Fruit fly (Drosophila melanogaster) whole organism, embryonic: ENCODE measurements around the gene CG12438.

Experiments
- Asciz ChIP-seq: fragments of 200-800 bp; sonication (Bioruptor generic); optimal IDR thresholded peaks from 2 replicates; lab custom pipeline; 2017; ENCODE audit warnings: missing biosample characterization, mild to moderate bottlenecking, missing genetic modification characterization, missing genetic modification reagents
- CG10565 ChIP-seq: fragments of 200-800 bp; sonication (Bioruptor generic); optimal IDR thresholded peaks from 3 replicates; lab custom pipeline; 2016; ENCODE audit warnings: missing biosample characterization, mild to moderate bottlenecking, missing genetic modification characterization
- CG12071 ChIP-seq: fragments of 200-800 bp; sonication (Bioruptor generic); optimal IDR thresholded peaks from 3 replicates; lab custom pipeline; 2018; ENCODE audit warnings: missing biosample characterization, mild to moderate bottlenecking, missing genetic modification characterization
- CG1233 ChIP-seq: fragments of 200-800 bp; sonication (Bioruptor generic); optimal IDR thresholded peaks from 4 replicates; lab custom pipeline; 2018; ENCODE audit warnings: missing biosample characterization, mild to moderate bottlenecking, missing genetic modification characterization
- CG14860 ChIP-seq: fragments of 200-800 bp; sonication (Bioruptor generic); IDR thresholded peaks from 3 replicates; pipeline ENCODE4 v1.3.6; 2022; ENCODE audit warnings: missing biosample characterization, missing genetic modification characterization; ENCODE audit not compliant: partially characterized antibody
- CG16779 ChIP-seq: fragments of 200-800 bp; sonication (Bioruptor generic); IDR thresholded peaks from 2 replicates; pipeline ENCODE4 v1.3.6; 2022; ENCODE audit warnings: missing biosample characterization, missing genetic modification characterization
- CG17359 ChIP-seq: fragments of 200-800 bp; sonication (Bioruptor generic); optimal IDR thresholded peaks from 3 replicates; lab custom pipeline; 2018; ENCODE audit warnings: missing biosample characterization, mild to moderate bottlenecking, missing genetic modification characterization, moderate library complexity
- CG18262 ChIP-seq: fragments of 200-800 bp; optimal IDR thresholded peaks from 3 replicates; lab custom pipeline; 2019; ENCODE audit warnings: missing biosample characterization, mild to moderate bottlenecking, missing genetic modification characterization, moderate library complexity
- CG2712 ChIP-seq: fragments of 200-800 bp; optimal IDR thresholded peaks from 3 replicates; lab custom pipeline; 2019; ENCODE audit warnings: missing biosample characterization, mild to moderate bottlenecking, missing genetic modification characterization, moderate library complexity
- CG3281 ChIP-seq: fragments of 200-800 bp; sonication (Bioruptor generic); optimal IDR thresholded peaks from 3 replicates; lab custom pipeline; 2017; ENCODE audit warnings: missing biosample characterization, mild to moderate bottlenecking, missing genetic modification characterization
- CG33557 ChIP-seq: fragments of 200-800 bp; sonication (Bioruptor generic); optimal IDR thresholded peaks from 2 replicates; lab custom pipeline; 2019; ENCODE audit warnings: missing biosample characterization, mild to moderate bottlenecking, missing genetic modification characterization, moderate library complexity
- CG34224 ChIP-seq: fragments of 200-800 bp; sonication (Bioruptor generic); IDR thresholded peaks from 3 replicates; pipeline ENCODE4 v1.3.6; 2022; ENCODE audit warnings: missing biosample characterization, missing genetic modification characterization; ENCODE audit not compliant: partially characterized antibody
- CG42726 ChIP-seq: fragments of 200-800 bp; sonication (Bioruptor generic); IDR thresholded peaks from 2 replicates; pipeline ENCODE4 v1.3.6; 2022; ENCODE audit warnings: missing biosample characterization, missing genetic modification characterization; ENCODE audit not compliant: partially characterized antibody
- CG4820 ChIP-seq: fragments of 200-800 bp; sonication (Bioruptor generic); optimal IDR thresholded peaks from 3 replicates; lab custom pipeline; 2016; ENCODE audit warnings: missing biosample characterization, missing genetic modification characterization
- CG6765 ChIP-seq: fragments of 200-800 bp; sonication (Bioruptor generic); optimal IDR thresholded peaks from 3 replicates; lab custom pipeline; 2017; ENCODE audit warnings: missing biosample characterization, mild to moderate bottlenecking, missing genetic modification characterization
- CG8281 ChIP-seq: fragments of 200-800 bp; sonication (Bioruptor generic); optimal IDR thresholded peaks from 2 replicates; lab custom pipeline; 2018; ENCODE audit warnings: missing biosample characterization, mild to moderate bottlenecking, missing genetic modification characterization, moderate library complexity
- CG9727 ChIP-seq: fragments of 200-800 bp; sonication (Bioruptor generic); optimal IDR thresholded peaks from 3 replicates; lab custom pipeline; 2017; ENCODE audit warnings: missing biosample characterization, mild to moderate bottlenecking, missing genetic modification characterization
- CG9932 ChIP-seq: fragments of 200-800 bp; sonication (Bioruptor generic); IDR thresholded peaks from 2 replicates; pipeline ENCODE4 v1.3.6; 2022; ENCODE audit warnings: missing biosample characterization, missing genetic modification characterization
- D19A ChIP-seq: fragments of 200-800 bp; optimal IDR thresholded peaks from 3 replicates; lab custom pipeline; 2019; ENCODE audit warnings: missing biosample characterization, mild to moderate bottlenecking, missing genetic modification characterization, moderate library complexity
- D19B ChIP-seq: fragments of 200-800 bp; sonication (Bioruptor generic); optimal IDR thresholded peaks from 2 replicates; lab custom pipeline; 2017; ENCODE audit warnings: missing biosample characterization, mild to moderate bottlenecking, missing genetic modification characterization
- Dad ChIP-seq: fragments of 200-800 bp; sonication (Bioruptor generic); optimal IDR thresholded peaks from 3 replicates; lab custom pipeline; 2016; ENCODE audit warnings: missing biosample characterization, missing genetic modification characterization
- Dbx ChIP-seq: fragments of 200-800 bp; sonication (Bioruptor generic); IDR thresholded peaks from 3 replicates; pipeline ENCODE4 v1.3.6; 2022; ENCODE audit warnings: missing biosample characterization, missing genetic modification characterization
- Dip2 ChIP-seq: fragments of 200-800 bp; sonication (Bioruptor generic); IDR thresholded peaks from 2 replicates; pipeline ENCODE4 v1.3.6; 2022; ENCODE audit warnings: missing biosample characterization, missing genetic modification characterization
- GATAe ChIP-seq: fragments of 200-800 bp; sonication (Bioruptor generic); conservative IDR thresholded peaks from 2 replicates; pipeline ENCODE4 v1.3.6; 2022; ENCODE audit warnings: missing biosample characterization, missing genetic modification characterization
- Hsf ChIP-seq: fragments of 200-800 bp; sonication (Bioruptor generic); optimal IDR thresholded peaks from 3 replicates; lab custom pipeline; 2016; ENCODE audit warnings: missing biosample characterization, missing genetic modification characterization
- Myb ChIP-seq: fragments of 200-800 bp; sonication (Bioruptor generic); optimal IDR thresholded peaks from 2 replicates; lab custom pipeline; 2016; ENCODE audit warnings: missing biosample characterization, missing genetic modification characterization
- Neu2 ChIP-seq: fragments of 200-800 bp; sonication (Bioruptor generic); optimal IDR thresholded peaks from 3 replicates; lab custom pipeline; 2016; ENCODE audit warnings: missing biosample characterization, missing genetic modification characterization, borderline replicate concordance
- Rx ChIP-seq: fragments of 200-800 bp; sonication (Bioruptor generic); IDR thresholded peaks from 2 replicates; pipeline ENCODE4 v1.3.6; 2022; ENCODE audit warnings: missing biosample characterization, missing genetic modification characterization
- Scr ChIP-seq: fragments of 200-800 bp; sonication (Bioruptor generic); IDR thresholded peaks from 2 replicates; pipeline ENCODE4 v1.3.6; 2022; ENCODE audit warnings: missing biosample characterization, missing genetic modification characterization; ENCODE audit not compliant: partially characterized antibody
- Sin3A ChIP-seq: fragments of >200 bp; optimal IDR thresholded peaks from 2 replicates; lab custom pipeline; 2018
- bbx ChIP-seq: fragments of 200-800 bp; sonication (Bioruptor generic); IDR thresholded peaks from 2 replicates; pipeline ENCODE4 v1.3.6; 2022; ENCODE audit warnings: missing biosample characterization, missing genetic modification characterization; ENCODE audit not compliant: partially characterized antibody
- cg ChIP-seq: fragments of 200-800 bp; sonication (Bioruptor generic); optimal IDR thresholded peaks from 3 replicates; lab custom pipeline; 2019; ENCODE audit warnings: missing biosample characterization, mild to moderate bottlenecking, missing genetic modification characterization, moderate library complexity
- chn ChIP-seq: fragments of 200-800 bp; sonication (Bioruptor generic); optimal IDR thresholded peaks from 2 replicates; lab custom pipeline; 2016; ENCODE audit warnings: missing biosample characterization, missing genetic modification characterization
- dpn ChIP-seq, 2 experiments: fragments of 200-800 bp; sonication (Bioruptor generic); optimal IDR thresholded peaks; 3 replicates each; lab custom pipeline; 2016; ENCODE audit warnings: missing biosample characterization in 2 of 2, missing genetic modification characterization in 2 of 2
- eyg ChIP-seq: fragments of 200-800 bp; sonication (Bioruptor generic); optimal IDR thresholded peaks from 3 replicates; lab custom pipeline; 2016; ENCODE audit warnings: missing biosample characterization, missing genetic modification characterization
- fd102C ChIP-seq: fragments of 200-800 bp; sonication (Bioruptor generic); optimal IDR thresholded peaks from 2 replicates; lab custom pipeline; 2018; ENCODE audit warnings: missing biosample characterization, mild to moderate bottlenecking, missing genetic modification characterization, moderate library complexity
- fd96Cb ChIP-seq: fragments of 200-800 bp; sonication (Bioruptor generic); optimal IDR thresholded peaks from 2 replicates; lab custom pipeline; 2018; ENCODE audit warnings: missing biosample characterization, mild to moderate bottlenecking, missing genetic modification characterization, moderate library complexity
- fu2 ChIP-seq: fragments of 200-800 bp; sonication (Bioruptor generic); optimal IDR thresholded peaks from 2 replicates; lab custom pipeline; 2016; ENCODE audit warnings: missing biosample characterization, missing genetic modification characterization
- gfzf ChIP-seq: fragments of 200-800 bp; sonication (Bioruptor generic); optimal IDR thresholded peaks from 2 replicates; lab custom pipeline; 2016; ENCODE audit warnings: missing biosample characterization, mild to moderate bottlenecking, missing genetic modification characterization, moderate library complexity
- jigr1 ChIP-seq: fragments of 200-800 bp; sonication (Bioruptor generic); IDR thresholded peaks from 3 replicates; pipeline ENCODE4 v1.3.6; 2022; ENCODE audit warnings: missing biosample characterization, missing genetic modification characterization
- lilli ChIP-seq: fragments of 200-800 bp; sonication (Bioruptor generic); optimal IDR thresholded peaks from 3 replicates; lab custom pipeline; 2016; ENCODE audit warnings: missing biosample characterization, missing genetic modification characterization
- mam ChIP-seq: fragments of 200-800 bp; sonication (Bioruptor generic); optimal IDR thresholded peaks from 3 replicates; lab custom pipeline; 2016; ENCODE audit warnings: missing biosample characterization, missing genetic modification characterization
- otp ChIP-seq: fragments of 200-800 bp; sonication (Bioruptor generic); IDR thresholded peaks from 3 replicates; pipeline ENCODE4, ENCODE4 v1.3.6; 2022; ENCODE audit warnings: missing biosample characterization, missing genetic modification characterization
- slou ChIP-seq: fragments of 200-800 bp; sonication (Bioruptor generic); optimal IDR thresholded peaks from 3 replicates; lab custom pipeline; 2016; ENCODE audit warnings: missing biosample characterization, missing genetic modification characterization
- so ChIP-seq: fragments of 200-800 bp; sonication (Bioruptor generic); IDR thresholded peaks from 3 replicates; pipeline ENCODE4 v1.3.6; 2022; ENCODE audit warnings: missing biosample characterization, missing genetic modification characterization
- ssp ChIP-seq: fragments of 200-800 bp; sonication (Bioruptor generic); IDR thresholded peaks from 2 replicates; pipeline ENCODE4 v1.3.6; 2022; ENCODE audit warnings: missing biosample characterization, missing genetic modification characterization
- stc ChIP-seq: fragments of 200-800 bp; sonication (Bioruptor generic); IDR thresholded peaks from 2 replicates; pipeline ENCODE4 v1.3.6; 2022; ENCODE audit warnings: missing biosample characterization, missing genetic modification characterization
- toy ChIP-seq: fragments of 200-800 bp; sonication (Bioruptor generic); IDR thresholded peaks from 2 replicates; pipeline ENCODE4 v1.3.6; 2022; ENCODE audit warnings: missing biosample characterization, missing genetic modification characterization
- unc-4 ChIP-seq: fragments of 200-800 bp; sonication (Bioruptor generic); IDR thresholded peaks from 2 replicates; pipeline ENCODE4 v1.3.6; 2022; ENCODE audit warnings: missing biosample characterization, missing genetic modification characterization; ENCODE audit not compliant: partially characterized antibody
- vvl ChIP-seq: fragments of 200-800 bp; sonication (Bioruptor generic); IDR thresholded peaks from 2 replicates; pipeline ENCODE4 v1.3.6; 2022; ENCODE audit warnings: missing biosample characterization, missing genetic modification characterization
- zf30C ChIP-seq: fragments of 200-800 bp; sonication (Bioruptor generic); optimal IDR thresholded peaks from 3 replicates; lab custom pipeline; 2018; ENCODE audit warnings: missing biosample characterization, mild to moderate bottlenecking, missing genetic modification characterization

The CG12438 gene

dm6 chr2L:8738253-8738665 is 13.8 kb upstream of the CG12438 start (continued):
- TF ChIP-seq CG10565 (GFP tag; lab: Kevin White, UChicago) (no peak), CG42726 (GFP tag; lab: Robert Waterston, UW) (no peak), bbx (GFP tag; lab: Robert Waterston, UW) (no peak), CG9932 (GFP tag; lab: Robert Waterston, UW) (peak; percentile 63), CG6765 (GFP tag; lab: Kevin White, UChicago) (no peak), fu2 (GFP tag; lab: Kevin White, UChicago) (no peak), fd102C (GFP tag; lab: Kevin White, UChicago) (no peak), fd96Cb (tag; lab: Kevin White, UChicago) (no peak), gfzf (no peak), slou (peak; percentile 0), GATAe (GFP tag; lab: Robert Waterston, UW) (peak; percentile 91), CG3281 (GFP tag; lab: Kevin White, UChicago) (peak; percentile 48), eyg (GFP tag; lab: Kevin White, UChicago) (no peak), Neu2 (no peak), cg (GFP tag; lab: Kevin White, UChicago) (peak; percentile 48), zf30C (GFP tag; lab: Kevin White, UChicago) (no peak), CG9727 (GFP tag; lab: Kevin White, UChicago) (peak; percentile 28), CG14860 (no peak), lilli (GFP tag; lab: Kevin White, UChicago) (peak; percentile 78), Dip2 (no peak), vvl (GFP tag; lab: Robert Waterston, UW) (no peak), CG33557 (no peak), dpn (GFP tag; optimal IDR thresholded peaks at IDR 0.05; lab: Kevin White, UChicago) (peak; percentile 29 to 30), mam (GFP tag; lab: Kevin White, UChicago) (peak; percentile 2), Rx (GFP tag; lab: Robert Waterston, UW) (no peak), Dbx (GFP tag; lab: Robert Waterston, UW) (0 out of 3 replicates have a peak, but pooled peaks have one; percentile 53), CG12071 (GFP tag; lab: Kevin White, UChicago) (peak; percentile 32), D19B (GFP tag; lab: Kevin White, UChicago) (peak; percentile 72), ssp (GFP tag; lab: Robert Waterston, UW) (no peak), Myb (GFP tag; lab: Kevin White, UChicago) (no peak), chn (GFP tag; lab: Kevin White, UChicago) (peak; percentile 2), CG8281 (tag; lab: Kevin White, UChicago) (peak; percentile 77), so (GFP tag; lab: Robert Waterston, UW) (no peak), Asciz (GFP tag; lab: Kevin White, UChicago) (peak; percentile 30), D19A (tag; lab: Kevin White, UChicago) (peak; percentile 99), stc (peak; percentile 44; the same call in 1 of the 2 replicates), Dad (GFP tag; lab: Kevin White, UChicago) (no peak), CG18262 (tag; lab: Kevin White, UChicago) (peak; percentile 25), otp (GFP tag; lab: Robert Waterston, UW) (no peak), jigr1 (GFP tag; lab: Robert Waterston, UW) (no peak), toy (GFP tag; lab: Robert Waterston, UW) (no peak), Scr (GFP tag; lab: Robert Waterston, UW) (no peak), CG34224 (no peak), CG4820 (GFP tag; lab: Kevin White, UChicago) (no peak), CG2712 (tag; lab: Kevin White, UChicago) (peak; percentile 36), Hsf (GFP tag; lab: Kevin White, UChicago) (peak; percentile 39), unc-4 (GFP tag; lab: Robert Waterston, UW) (no peak), CG16779 (GFP tag; lab: Robert Waterston, UW) (no peak; the same call in 1 of the 2 replicates), CG17359 (tag; lab: Kevin White, UChicago) (peak; percentile 34), CG1233 (GFP tag; lab: Kevin White, UChicago) (no peak), Sin3A (lab: Kevin White, UChicago) (no peak)
